Fruit fly (Drosophila melanogaster) whole organism, wandering third instar larva: Measurements from ENCODE around the gene CG31415.

Experiments used
- Abd-B ChIP-seq: fragments of >200 bp; optimal IDR thresholded peaks from 2 replicates; lab custom pipeline; 2017; ENCODE audit warnings: missing biosample characterization, missing genetic modification characterization
- CG32264 ChIP-seq: fragments of 200-800 bp; sonication (Bioruptor generic); optimal IDR thresholded peaks from 2 replicates; lab custom pipeline; 2016; ENCODE audit warnings: missing biosample characterization, missing genetic modification characterization
- CG9705 ChIP-seq: fragments of 200-800 bp; sonication (Bioruptor generic); optimal IDR thresholded peaks from 2 replicates; lab custom pipeline; 2018; ENCODE audit warnings: missing biosample characterization, mild to moderate bottlenecking, missing genetic modification characterization
- CrebA ChIP-seq: fragments of 200-800 bp; sonication (Bioruptor generic); optimal IDR thresholded peaks from 2 replicates; lab custom pipeline; 2016; ENCODE audit warnings: missing biosample characterization, mild to moderate bottlenecking, missing genetic modification characterization, borderline replicate concordance
- Dfd ChIP-seq: fragments of >200 bp; optimal IDR thresholded peaks from 2 replicates; lab custom pipeline; 2017; ENCODE audit warnings: missing biosample characterization, missing genetic modification characterization
- Dif ChIP-seq: fragments of 200-275, 200-300 bp; sonication (Bioruptor generic); optimal IDR thresholded peaks from 2 replicates; lab custom pipeline; 2018; ENCODE audit warnings: missing biosample characterization, missing genetic modification characterization; ENCODE audit not compliant: partially characterized antibody
- GATAd ChIP-seq: sonication (Bioruptor generic); optimal IDR thresholded peaks from 2 replicates; lab custom pipeline; 2016; ENCODE audit warnings: missing biosample characterization, missing genetic modification characterization
- HLH106 ChIP-seq: fragments of 200-800 bp; optimal IDR thresholded peaks from 3 replicates; lab custom pipeline; 2019; ENCODE audit warnings: missing biosample characterization, mild to moderate bottlenecking, missing genetic modification characterization, moderate library complexity
- Hnf4 ChIP-seq: fragments of 200-800 bp; sonication (Bioruptor generic); optimal IDR thresholded peaks from 2 replicates; lab custom pipeline; 2016; ENCODE audit warnings: missing biosample characterization, mild to moderate bottlenecking, missing genetic modification characterization
- Hr78 ChIP-seq: fragments of >200 bp; optimal IDR thresholded peaks from 2 replicates; lab custom pipeline; 2017; ENCODE audit warnings: missing biosample characterization, missing genetic modification characterization
- Hr83 ChIP-seq: fragments of 200-300 bp; sonication (Bioruptor generic); optimal IDR thresholded peaks from 2 replicates; lab custom pipeline; 2016; ENCODE audit warnings: missing biosample characterization, mild to moderate bottlenecking, missing genetic modification characterization, moderate library complexity; ENCODE audit not compliant: poor library complexity, severe bottlenecking
- Jra ChIP-seq: sonication (Bioruptor generic); optimal IDR thresholded peaks from 2 replicates; lab custom pipeline; 2016; ENCODE audit warnings: missing biosample characterization, missing genetic modification characterization
- Mio ChIP-seq: sonication (Bioruptor generic); optimal IDR thresholded peaks from 2 replicates; lab custom pipeline; 2016; ENCODE audit warnings: missing biosample characterization, missing genetic modification characterization
- Myc ChIP-seq: fragments of >200 bp; optimal IDR thresholded peaks from 2 replicates; lab custom pipeline; 2017
- N ChIP-seq: fragments of >200 bp; optimal IDR thresholded peaks from 2 replicates; lab custom pipeline; 2018; ENCODE audit warnings: missing biosample characterization, missing external identifiers, missing genetic modification characterization
- OdsH ChIP-seq: fragments of 200-800 bp; sonication (Bioruptor generic); optimal IDR thresholded peaks from 2 replicates; lab custom pipeline; 2016; ENCODE audit warnings: missing biosample characterization, mild to moderate bottlenecking, missing genetic modification characterization
- Rel ChIP-seq, 2 experiments: fragments of 200-800 bp; sonication (Bioruptor generic) in 1 of 2; optimal IDR thresholded peaks; 2 replicates in 1 of 2; 3 replicates in 1 of 2; lab custom pipeline; 2016 to 2019; ENCODE audit warnings: mild to moderate bottlenecking in 2 of 2, missing biosample characterization in 2 of 2, missing genetic modification characterization in 2 of 2, moderate library complexity in 1 of 2
- Sp1 ChIP-seq: fragments of 200-800 bp; sonication (Bioruptor generic); optimal IDR thresholded peaks from 3 replicates; lab custom pipeline; 2019; ENCODE audit warnings: missing biosample characterization, mild to moderate bottlenecking, missing genetic modification characterization, moderate library complexity
- Vsx2 ChIP-seq: fragments of 200-300, 225-300 bp; sonication (Bioruptor generic); optimal IDR thresholded peaks from 2 replicates; lab custom pipeline; 2018; ENCODE audit warnings: missing biosample characterization, missing genetic modification characterization; ENCODE audit not compliant: partially characterized antibody
- br ChIP-seq: fragments of 200-800 bp; sonication (Bioruptor generic); optimal IDR thresholded peaks from 2 replicates; lab custom pipeline; 2016; ENCODE audit warnings: missing biosample characterization, missing genetic modification characterization
- brk ChIP-seq: fragments of 200-800 bp; sonication (Bioruptor generic); optimal IDR thresholded peaks from 2 replicates; lab custom pipeline; 2016; ENCODE audit warnings: missing biosample characterization, mild to moderate bottlenecking, missing genetic modification characterization
- dl ChIP-seq, 2 experiments: fragments of 175-275, 200-275 bp in 1 of 2; fragments of 200-275 bp in 1 of 2; sonication (Bioruptor generic); optimal IDR thresholded peaks; lab custom pipeline; 2018; ENCODE audit warnings: mild to moderate bottlenecking in 2 of 2, missing biosample characterization in 2 of 2, missing genetic modification characterization in 2 of 2, moderate library complexity in 2 of 2; ENCODE audit not compliant: partially characterized antibody in 2 of 2, insufficient read depth in 1 of 2
- dmrt93B ChIP-seq: fragments of 200-800 bp; sonication (Bioruptor generic); optimal IDR thresholded peaks from 2 replicates; lab custom pipeline; 2018; ENCODE audit warnings: missing biosample characterization, mild to moderate bottlenecking, missing genetic modification characterization
- dsf ChIP-seq: sonication (Bioruptor generic); optimal IDR thresholded peaks from 2 replicates; lab custom pipeline; 2016; ENCODE audit warnings: missing biosample characterization, missing genetic modification characterization, borderline replicate concordance
- ey ChIP-seq: fragments of 200-800 bp; sonication (Bioruptor generic); optimal IDR thresholded peaks from 2 replicates; lab custom pipeline; 2016; ENCODE audit warnings: missing biosample characterization, missing genetic modification characterization
- foxo ChIP-seq, 2 experiments: fragments of 200-800 bp; sonication (Bioruptor generic); optimal IDR thresholded peaks; 2 replicates in 1 of 2; 3 replicates in 1 of 2; lab custom pipeline; 2016 to 2017; ENCODE audit warnings: missing biosample characterization in 2 of 2, missing genetic modification characterization in 2 of 2
- fru ChIP-seq: fragments of 200-800 bp; sonication (Bioruptor generic); optimal IDR thresholded peaks from 3 replicates; lab custom pipeline; 2016; ENCODE audit warnings: missing biosample characterization, mild to moderate bottlenecking, missing genetic modification characterization
- h ChIP-seq: fragments of 200-800 bp; sonication (Bioruptor generic); optimal IDR thresholded peaks from 3 replicates; lab custom pipeline; 2016; ENCODE audit warnings: missing biosample characterization, mild to moderate bottlenecking, missing genetic modification characterization
- jim ChIP-seq: fragments of 175-275, 200-325 bp; sonication (Bioruptor generic); optimal IDR thresholded peaks from 2 replicates; lab custom pipeline; 2016; ENCODE audit warnings: missing biosample characterization, mild to moderate bottlenecking, missing genetic modification characterization
- lola ChIP-seq: fragments of >200 bp; optimal IDR thresholded peaks from 2 replicates; lab custom pipeline; 2017; ENCODE audit warnings: missing biosample characterization, missing genetic modification characterization
- pan ChIP-seq: fragments of >200 bp; optimal IDR thresholded peaks from 2 replicates; lab custom pipeline; 2017
- psq ChIP-seq: fragments of 200-800 bp; sonication (Bioruptor generic); optimal IDR thresholded peaks from 3 replicates; lab custom pipeline; 2017; ENCODE audit warnings: missing biosample characterization, mild to moderate bottlenecking, missing genetic modification characterization, moderate library complexity
- rgr ChIP-seq: fragments of 200-800 bp; sonication (Bioruptor generic); optimal IDR thresholded peaks from 3 replicates; lab custom pipeline; 2016; ENCODE audit warnings: missing biosample characterization, mild to moderate bottlenecking, missing genetic modification characterization
- sage ChIP-seq: fragments of 200-800 bp; sonication (Bioruptor generic); optimal IDR thresholded peaks from 2 replicates; lab custom pipeline; 2016; ENCODE audit warnings: missing biosample characterization, mild to moderate bottlenecking, missing genetic modification characterization
- sv ChIP-seq: fragments of 200-800 bp; sonication (Bioruptor generic); optimal IDR thresholded peaks from 3 replicates; lab custom pipeline; 2016; ENCODE audit warnings: missing biosample characterization, missing genetic modification characterization
- tai ChIP-seq: sonication (Bioruptor generic); optimal IDR thresholded peaks from 2 replicates; lab custom pipeline; 2016; ENCODE audit warnings: missing biosample characterization, missing genetic modification characterization
- usp ChIP-seq: fragments of >200 bp; optimal IDR thresholded peaks from 2 replicates; lab custom pipeline; 2017; ENCODE audit warnings: missing biosample characterization, missing genetic modification characterization
- woc ChIP-seq: sonication (Bioruptor generic); optimal IDR thresholded peaks from 2 replicates; lab custom pipeline; 2016; ENCODE audit warnings: missing biosample characterization, mild to moderate bottlenecking, missing genetic modification characterization

CG31415 gene

DNA sequence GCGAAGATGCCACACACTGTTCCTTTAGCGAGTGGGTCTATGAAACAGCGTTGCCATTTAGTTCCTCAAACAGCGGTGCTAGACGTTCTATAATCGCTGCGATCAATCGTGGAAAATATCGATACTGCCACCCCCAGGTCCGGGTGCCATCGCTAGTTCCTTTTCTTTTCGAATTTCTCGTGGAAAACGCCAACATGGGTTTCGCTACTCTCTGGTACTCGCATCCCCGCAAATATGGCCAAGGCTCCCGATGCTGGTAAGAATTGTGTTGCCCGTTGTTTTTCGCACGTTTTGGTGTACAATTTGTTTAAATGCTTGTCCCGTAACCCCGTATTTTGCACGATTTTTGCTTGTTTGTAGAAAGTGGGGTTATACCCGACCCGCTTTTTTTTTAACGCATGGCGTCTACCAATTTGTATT, 34.6 kb downstream of the CG31415 start, which contains the start of gene RpS29:
Gene RpS29, plus strand, starts transcription at position 102 of the 420 bp plus-strand sequence.
- TF ChIP-seq GATAd (GFP tag; lab: Kevin White, UChicago) (no peak), OdsH (peak; percentile 73), sage (GFP tag; lab: Kevin White, UChicago) (no peak), Abd-B (GFP tag; lab: Kevin White, UChicago) (no peak), N (no peak), CG9705 (peak; percentile 85), Dif (GFP tag; lab: Kevin White, UChicago) (peak; percentile 28), Vsx2 (GFP tag; lab: Kevin White, UChicago) (no peak), tai (GFP tag; lab: Kevin White, UChicago) (no peak), HLH106 (tag; lab: Kevin White, UChicago) (peak; percentile 72), Myc (lab: Kevin White, UChicago) (peak; percentile 70), brk (GFP tag; lab: Kevin White, UChicago) (no peak), ey (peak; percentile 77), psq (GFP tag; lab: Kevin White, UChicago) (peak; percentile 68), lola (GFP tag; lab: Kevin White, UChicago) (no peak), usp (GFP tag; lab: Kevin White, UChicago) (no peak), foxo (GFP tag; optimal IDR thresholded peaks at IDR 0.05; lab: Kevin White, UChicago) (peak in 1 of 2 experiments; percentile 91), Dfd (no peak), dl (GFP tag; optimal IDR thresholded peaks at IDR 0.05; lab: Kevin White, UChicago; ENCODE audit: insufficient read depth in 1 of 2, partially characterized antibody in 2 of 2) (no peak), Hr78 (GFP tag; lab: Kevin White, UChicago) (no peak), Rel (GFP tag; optimal IDR thresholded peaks at IDR 0.05; lab: Kevin White, UChicago) (no peak), Rel (tag; optimal IDR thresholded peaks at IDR 0.05; lab: Kevin White, UChicago) (peak; percentile 69), h (GFP tag; lab: Kevin White, UChicago) (peak; percentile 86), Hnf4 (GFP tag; lab: Kevin White, UChicago) (peak; percentile 84), dsf (GFP tag; lab: Kevin White, UChicago) (peak; percentile 48), fru (GFP tag; lab: Kevin White, UChicago) (peak; percentile 72), sv (peak; percentile 83), Hr83 (GFP tag; lab: Kevin White, UChicago) (peak; percentile 98), jim (GFP tag; lab: Kevin White, UChicago) (peak; percentile 92), Sp1 (GFP tag; lab: Kevin White, UChicago) (peak; percentile 72), Mio (GFP tag; lab: Kevin White, UChicago) (no peak), dmrt93B (peak; percentile 74), br (GFP tag; lab: Kevin White, UChicago) (peak; percentile 83), woc (GFP tag; lab: Kevin White, UChicago) (no peak), CG32264 (GFP tag; lab: Kevin White, UChicago) (no peak), CrebA (GFP tag; lab: Kevin White, UChicago) (no peak), Jra (GFP tag; lab: Kevin White, UChicago) (peak; percentile 67), rgr (GFP tag; lab: Kevin White, UChicago) (peak; percentile 87), pan (no peak)

DNA sequence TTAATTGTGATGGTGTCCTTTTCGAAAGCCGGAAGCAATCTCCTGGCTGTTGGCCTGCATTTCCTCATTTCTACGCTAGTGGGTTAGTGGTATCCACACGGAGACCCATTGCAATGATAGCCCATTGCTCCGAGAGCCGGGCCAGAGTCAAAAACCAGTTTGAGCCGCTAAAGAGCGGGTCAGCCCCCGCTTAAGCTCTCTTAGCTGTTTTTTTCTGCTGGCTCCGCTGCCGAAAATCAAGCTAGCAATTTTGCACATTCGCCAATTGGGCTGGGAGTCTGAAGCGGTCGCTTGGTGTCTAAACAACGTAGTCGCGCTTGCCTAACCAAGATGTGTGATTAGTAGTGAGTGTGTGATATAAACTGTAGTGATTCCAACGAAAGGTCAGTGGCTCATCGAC, 36.4 kb downstream of the CG31415 start, which contains the start of gene CG12947:
Gene CG12947, plus strand, starts transcription at position 301 of the 400 bp plus-strand sequence.
- TF ChIP-seq N (no peak), dsf (GFP tag; lab: Kevin White, UChicago) (no peak), CG9705 (no peak), sv (no peak), Jra (GFP tag; lab: Kevin White, UChicago) (no peak), rgr (GFP tag; lab: Kevin White, UChicago) (no peak), h (GFP tag; lab: Kevin White, UChicago) (no peak), fru (GFP tag; lab: Kevin White, UChicago) (no peak), Vsx2 (GFP tag; lab: Kevin White, UChicago) (no peak), Dif (GFP tag; lab: Kevin White, UChicago) (no peak), Dfd (no peak), OdsH (no peak), Mio (GFP tag; lab: Kevin White, UChicago) (no peak), Rel (GFP tag; optimal IDR thresholded peaks at IDR 0.05; lab: Kevin White, UChicago) (no peak), Rel (tag; optimal IDR thresholded peaks at IDR 0.05; lab: Kevin White, UChicago) (no peak), foxo (GFP tag; optimal IDR thresholded peaks at IDR 0.05; lab: Kevin White, UChicago) (no peak), jim (GFP tag; lab: Kevin White, UChicago) (no peak)
